Worm (Caenorhabditis elegans) whole organism, mixed stage, embryonic: Measurements from ENCODE around the gene F07E5.5.

Source experiments
- M03D4.4 ChIP-seq: sonication (generic microtip); optimal IDR thresholded peaks from 2 replicates; lab custom pipeline; 2017; ENCODE audit warnings: mild to moderate bottlenecking, missing genetic modification characterization, missing compliant biosample characterization
- blmp-1 ChIP-seq: fragments of 150-350 bp; optimal IDR thresholded peaks from 2 replicates; lab custom pipeline; 2014; ENCODE audit warnings: missing biosample characterization, missing genetic modification characterization
- elt-1 ChIP-seq: sonication (generic microtip); optimal IDR thresholded peaks from 2 replicates; lab custom pipeline; 2017; ENCODE audit warnings: missing genetic modification characterization, mild to moderate bottlenecking, missing compliant biosample characterization, antibody characterized with exemption, moderate library complexity, borderline replicate concordance; ENCODE audit not compliant: insufficient read depth
- elt-3 ChIP-seq: fragments of 150-350 bp; optimal IDR thresholded peaks from 2 replicates; lab custom pipeline; 2014; ENCODE audit warnings: missing biosample characterization, missing genetic modification characterization
- lsy-2 ChIP-seq: fragments of 150-350 bp; optimal IDR thresholded peaks from 2 replicates; lab custom pipeline; 2014; ENCODE audit warnings: missing biosample characterization, missing genetic modification characterization
- mab-5 ChIP-seq: fragments of 150-350 bp; optimal IDR thresholded peaks from 2 replicates; lab custom pipeline; 2014; ENCODE audit warnings: missing biosample characterization, missing genetic modification characterization
- mls-2 ChIP-seq: sonication (generic microtip); optimal IDR thresholded peaks from 2 replicates; lab custom pipeline; 2016; ENCODE audit warnings: mild to moderate bottlenecking, missing genetic modification characterization, moderate library complexity, missing compliant biosample characterization
- nhr-28 ChIP-seq: fragments of 150-350 bp; optimal IDR thresholded peaks from 2 replicates; lab custom pipeline; 2014; ENCODE audit warnings: missing biosample characterization, missing genetic modification characterization
- nhr-76 ChIP-seq: sonication (generic microtip); optimal IDR thresholded peaks from 2 replicates; lab custom pipeline; 2017; ENCODE audit warnings: missing biosample characterization, missing genetic modification characterization
- pha-4 ChIP-seq: fragments of 150-350 bp; optimal IDR thresholded peaks from 2 replicates; lab custom pipeline; 2018; ENCODE audit warnings: missing biosample characterization, missing genetic modification reagents, missing genetic modification characterization
- snpc-4 ChIP-seq: fragments of 150-350 bp; optimal IDR thresholded peaks from 2 replicates; lab custom pipeline; 2014; ENCODE audit warnings: missing biosample characterization, missing genetic modification characterization
- unc-62 ChIP-seq: fragments of 150-350 bp; optimal IDR thresholded peaks from 2 replicates; lab custom pipeline; 2014; ENCODE audit warnings: missing biosample characterization, missing genetic modification reagents, missing genetic modification characterization

DNA sequence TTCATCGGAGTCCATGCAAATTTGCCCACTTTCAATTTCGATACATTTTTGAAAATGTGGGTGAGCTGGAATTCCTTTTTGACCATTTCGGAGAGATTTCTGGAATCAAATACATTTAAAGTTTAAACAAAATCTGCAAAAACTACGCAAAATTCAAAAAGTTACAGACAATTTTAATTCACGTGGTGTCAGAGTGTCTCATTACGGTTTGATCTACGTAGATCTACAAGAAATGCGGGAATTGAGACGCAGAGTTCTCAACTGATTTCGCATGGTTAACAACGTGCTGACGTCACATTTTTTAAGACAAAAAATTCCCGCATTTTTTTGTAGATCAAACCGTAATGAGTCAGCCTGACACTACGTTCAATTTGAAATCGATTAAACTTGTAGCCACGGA, 32.3 kb downstream of the F07E5.5 start, which contains the start of gene bath-21:
- TF ChIP-seq snpc-4 (no peak), blmp-1 (tag; lab: Kevin White, UChicago) (no peak), mab-5 (tag; lab: Kevin White, UChicago) (no peak), lsy-2 (no peak), nhr-28 (tag; lab: Kevin White, UChicago) (no peak), elt-1 (tag; lab: Kevin White, UChicago) (no peak), elt-3 (tag; lab: Kevin White, UChicago) (no peak), mls-2 (tag; lab: Kevin White, UChicago) (no peak), pha-4 (tag; lab: Kevin White, UChicago) (no peak), unc-62 (GFP tag; lab: Kevin White, UChicago) (no peak), nhr-76 (tag; lab: Kevin White, UChicago) (no peak), M03D4.4 (tag; lab: Kevin White, UChicago) (no peak)
